Worm (Caenorhabditis elegans) whole organism, late embryonic: Measurements from ENCODE around the gene ZC302.3.

ENCODE experiments used
- lin-11 ChIP-seq: fragments of 200-800 bp; sonication (Bioruptor generic); optimal IDR thresholded peaks from 2 replicates; lab custom pipeline; 2018; ENCODE audit warnings: mild to moderate bottlenecking, missing genetic modification characterization, missing compliant biosample characterization
- odd-2 ChIP-seq: sonication (generic microtip); optimal IDR thresholded peaks from 2 replicates; lab custom pipeline; 2017; ENCODE audit warnings: antibody characterized with exemption, mild to moderate bottlenecking, missing genetic modification characterization, missing compliant biosample characterization

DNA sequence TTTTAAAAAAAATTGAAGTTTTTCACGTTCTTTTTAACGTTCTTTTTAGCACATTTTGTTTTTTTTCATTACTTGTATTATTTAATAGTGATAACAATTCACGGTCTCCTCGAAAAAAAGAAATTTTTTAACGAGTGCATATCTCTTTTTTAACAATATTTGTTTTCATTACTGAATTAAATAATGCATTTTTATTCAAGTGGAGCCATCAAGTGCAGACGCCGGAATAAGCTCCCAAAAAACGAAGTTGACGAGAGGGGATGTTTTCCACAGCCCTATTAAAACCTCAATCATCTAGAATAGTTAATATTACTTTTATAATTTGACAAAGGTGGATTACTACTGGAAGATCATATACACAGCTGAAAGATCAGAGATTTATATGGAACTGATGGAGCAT is 15.4 kb upstream of the ZC302.3 start, which contains the start of gene irld-6:
- no peak for TF ChIP-seq odd-2 (tag; lab: Kevin White, UChicago)
- TF ChIP-seq lin-11 (tag; lab: Kevin White, UChicago), result no peak
